Fruit fly (Drosophila melanogaster) whole organism, embryonic: ENCODE results near the gene CG6689.

Experiments used
- Ada2b ChIP-seq: fragments of 200-800 bp; sonication (Bioruptor generic); IDR thresholded peaks from 2 replicates; pipeline ENCODE4 v1.3.6; 2022; ENCODE audit warnings: missing biosample characterization, missing genetic modification characterization
- CG10267 ChIP-seq: fragments of 200-800 bp; sonication (Bioruptor generic); optimal IDR thresholded peaks from 2 replicates; lab custom pipeline; 2018; ENCODE audit warnings: missing biosample characterization, mild to moderate bottlenecking, missing genetic modification characterization, moderate library complexity
- CG10321 ChIP-seq: fragments of 200-800 bp; sonication (Bioruptor generic); IDR thresholded peaks from 2 replicates; pipeline ENCODE4 v1.3.6; 2022; ENCODE audit warnings: missing biosample characterization, missing genetic modification characterization
- CG10979 ChIP-seq: fragments of 200-800 bp; sonication (Bioruptor generic); optimal IDR thresholded peaks from 2 replicates; lab custom pipeline; 2018; ENCODE audit warnings: missing biosample characterization, mild to moderate bottlenecking, missing genetic modification characterization, moderate library complexity
- CG11695 ChIP-seq: fragments of 200-800 bp; sonication (Bioruptor generic); IDR thresholded peaks from 3 replicates; pipeline ENCODE4 v1.3.6; 2022; ENCODE audit warnings: missing biosample characterization, missing genetic modification characterization
- CG12391 ChIP-seq: fragments of 200-800 bp; sonication (Bioruptor generic); optimal IDR thresholded peaks from 3 replicates; lab custom pipeline; 2018; ENCODE audit warnings: missing biosample characterization, mild to moderate bottlenecking, missing genetic modification characterization, moderate library complexity
- CG12769 ChIP-seq: fragments of 200-800 bp; sonication (Bioruptor generic); optimal IDR thresholded peaks from 2 replicates; lab custom pipeline; 2019; ENCODE audit warnings: missing biosample characterization, mild to moderate bottlenecking, missing genetic modification characterization, moderate library complexity
- CG13424 ChIP-seq: fragments of 200-800 bp; sonication (Bioruptor generic); optimal IDR thresholded peaks from 2 replicates; lab custom pipeline; 2019; ENCODE audit warnings: missing biosample characterization, mild to moderate bottlenecking, missing genetic modification characterization, moderate library complexity
- CG15514 ChIP-seq: fragments of 200-800 bp; sonication (Bioruptor generic); optimal IDR thresholded peaks from 3 replicates; lab custom pipeline; 2017; ENCODE audit warnings: missing biosample characterization, missing genetic modification characterization, mild to moderate bottlenecking, moderate library complexity, missing genetic modification reagents
- CG32767 ChIP-seq: fragments of 200-800 bp; sonication (Bioruptor generic); IDR thresholded peaks from 2 replicates; pipeline ENCODE4 v1.3.6; 2022; ENCODE audit warnings: missing biosample characterization, missing genetic modification characterization
- CG3281 ChIP-seq: fragments of 200-800 bp; sonication (Bioruptor generic); optimal IDR thresholded peaks from 3 replicates; lab custom pipeline; 2017; ENCODE audit warnings: missing biosample characterization, mild to moderate bottlenecking, missing genetic modification characterization
- CG3847 ChIP-seq: fragments of 200-800 bp; sonication (Bioruptor generic); IDR thresholded peaks from 2 replicates; pipeline ENCODE4 v1.3.6; 2022; ENCODE audit warnings: missing biosample characterization, missing genetic modification characterization
- CG43689 ChIP-seq: fragments of 200-800 bp; sonication (Bioruptor generic); IDR thresholded peaks from 2 replicates; pipeline ENCODE4 v1.3.6; 2022; ENCODE audit warnings: missing biosample characterization, missing genetic modification characterization
- CG6689 ChIP-seq: fragments of 200-800 bp; sonication (Bioruptor generic); IDR thresholded peaks from 2 replicates; pipeline ENCODE4 v1.3.6; 2022; ENCODE audit warnings: missing biosample characterization, missing genetic modification characterization
- CG9727 ChIP-seq: fragments of 200-800 bp; sonication (Bioruptor generic); optimal IDR thresholded peaks from 3 replicates; lab custom pipeline; 2017; ENCODE audit warnings: missing biosample characterization, mild to moderate bottlenecking, missing genetic modification characterization
- CkIIα-i1 ChIP-seq: fragments of 200-800 bp; sonication (Bioruptor generic); IDR thresholded peaks from 2 replicates; pipeline ENCODE4 v1.3.6; 2022; ENCODE audit warnings: missing biosample characterization, missing genetic modification characterization
- CoRest ChIP-seq: fragments of 200-800 bp; sonication (Bioruptor generic); optimal IDR thresholded peaks from 3 replicates; lab custom pipeline; 2018; ENCODE audit warnings: missing biosample characterization, mild to moderate bottlenecking, missing genetic modification characterization, moderate library complexity
- D ChIP-seq, 2 experiments: fragments of 200-800 bp in 1 of 2; fragments of >200 bp in 1 of 2; sonication (Bioruptor generic) in 1 of 2; optimal IDR thresholded peaks; 2 replicates in 1 of 2; 3 replicates in 1 of 2; lab custom pipeline; 2017; ENCODE audit warnings: mild to moderate bottlenecking in 1 of 2, missing biosample characterization in 1 of 2, missing genetic modification characterization in 1 of 2, missing genetic modification reagents in 1 of 2
- D19B ChIP-seq: fragments of 200-800 bp; sonication (Bioruptor generic); optimal IDR thresholded peaks from 2 replicates; lab custom pipeline; 2017; ENCODE audit warnings: missing biosample characterization, mild to moderate bottlenecking, missing genetic modification characterization
- Dbx ChIP-seq: fragments of 200-800 bp; sonication (Bioruptor generic); IDR thresholded peaks from 3 replicates; pipeline ENCODE4 v1.3.6; 2022; ENCODE audit warnings: missing biosample characterization, missing genetic modification characterization
- Gug ChIP-seq: fragments of 200-800 bp; sonication (Bioruptor generic); IDR thresholded peaks from 4 replicates; pipeline ENCODE4 v1.3.6; 2022; ENCODE audit warnings: missing biosample characterization, missing genetic modification characterization
- HmgZ ChIP-seq: fragments of 200-800 bp; sonication (Bioruptor generic); optimal IDR thresholded peaks from 2 replicates; lab custom pipeline; 2018; ENCODE audit warnings: missing biosample characterization, mild to moderate bottlenecking, missing genetic modification characterization
- Hmr ChIP-seq: fragments of 200-800 bp; sonication (Bioruptor generic); optimal IDR thresholded peaks from 3 replicates; lab custom pipeline; 2017; ENCODE audit warnings: mild to moderate bottlenecking, missing biosample characterization, missing genetic modification reagents, missing genetic modification characterization
- Hr51 ChIP-seq, 2 experiments: fragments of 200-800 bp; sonication (Bioruptor generic); optimal IDR thresholded peaks; 2 replicates in 1 of 2; 3 replicates in 1 of 2; lab custom pipeline; 2016 to 2018; ENCODE audit warnings: missing biosample characterization in 2 of 2, missing genetic modification characterization in 2 of 2, mild to moderate bottlenecking in 1 of 2, moderate library complexity in 1 of 2
- Hr78 ChIP-seq, 2 experiments: fragments of 200-800 bp in 1 of 2; fragments of >200 bp in 1 of 2; sonication (Bioruptor generic) in 1 of 2; optimal IDR thresholded peaks; 2 replicates each; lab custom pipeline; 2017 to 2019; ENCODE audit warnings: missing biosample characterization in 2 of 2, missing genetic modification characterization in 2 of 2, mild to moderate bottlenecking in 1 of 2, moderate library complexity in 1 of 2
- PHDP ChIP-seq: fragments of 200-800 bp; sonication (Bioruptor generic); optimal IDR thresholded peaks from 3 replicates; lab custom pipeline; 2018; ENCODE audit warnings: missing biosample characterization, mild to moderate bottlenecking, missing genetic modification characterization, moderate library complexity
- Ptx1 ChIP-seq: fragments of 200-800 bp; sonication (Bioruptor generic); IDR thresholded peaks from 2 replicates; pipeline ENCODE4 v1.3.6; 2022; ENCODE audit warnings: missing biosample characterization, missing genetic modification characterization
- Side ChIP-seq: fragments of 200-800 bp; sonication (Bioruptor generic); optimal IDR thresholded peaks from 2 replicates; lab custom pipeline; 2016; ENCODE audit warnings: missing biosample characterization, missing genetic modification characterization
- bsh ChIP-seq, 2 experiments: fragments of 200-800 bp; sonication (Bioruptor generic); optimal IDR thresholded peaks; 2 replicates each; lab custom pipeline; 2017 to 2018; ENCODE audit warnings: mild to moderate bottlenecking in 2 of 2, missing biosample characterization in 2 of 2, missing genetic modification characterization in 2 of 2, moderate library complexity in 1 of 2
- cad ChIP-seq: fragments of >200 bp; optimal IDR thresholded peaks from 2 replicates; lab custom pipeline; 2017; ENCODE audit warnings: missing biosample characterization, missing genetic modification characterization
- dan ChIP-seq: fragments of 200-800 bp; sonication (Bioruptor generic); IDR thresholded peaks from 2 replicates; pipeline ENCODE4 v1.3.6; 2022; ENCODE audit warnings: missing biosample characterization, missing genetic modification characterization
- disco-r ChIP-seq: fragments of 200-800 bp; sonication (Bioruptor generic); optimal IDR thresholded peaks from 2 replicates; lab custom pipeline; 2016; ENCODE audit warnings: missing biosample characterization, missing genetic modification characterization
- dmrt11E ChIP-seq: fragments of 200-800 bp; sonication (Bioruptor generic); optimal IDR thresholded peaks from 3 replicates; lab custom pipeline; 2018; ENCODE audit warnings: missing biosample characterization, mild to moderate bottlenecking, missing genetic modification characterization, moderate library complexity
- eve ChIP-seq, 2 experiments: fragments of >200 bp; optimal IDR thresholded peaks; 2 replicates each; lab custom pipeline; 2017; ENCODE audit warnings: missing biosample characterization in 2 of 2, missing genetic modification characterization in 2 of 2
- fd96Cb ChIP-seq: fragments of 200-800 bp; sonication (Bioruptor generic); optimal IDR thresholded peaks from 2 replicates; lab custom pipeline; 2018; ENCODE audit warnings: missing biosample characterization, mild to moderate bottlenecking, missing genetic modification characterization, moderate library complexity
- gem ChIP-seq: fragments of 200-800 bp; sonication (Bioruptor generic); optimal IDR thresholded peaks from 2 replicates; lab custom pipeline; 2019; ENCODE audit warnings: missing biosample characterization, mild to moderate bottlenecking, missing genetic modification characterization, moderate library complexity
- gfzf ChIP-seq: fragments of 200-800 bp; sonication (Bioruptor generic); optimal IDR thresholded peaks from 2 replicates; lab custom pipeline; 2016; ENCODE audit warnings: missing biosample characterization, mild to moderate bottlenecking, missing genetic modification characterization, moderate library complexity
- grau ChIP-seq: fragments of 200-800 bp; optimal IDR thresholded peaks from 3 replicates; lab custom pipeline; 2019; ENCODE audit warnings: missing biosample characterization, mild to moderate bottlenecking, missing genetic modification characterization, moderate library complexity
- gt ChIP-seq: fragments of 200-800 bp; sonication (Bioruptor generic); IDR thresholded peaks from 2 replicates; pipeline ENCODE4 v1.3.6; 2022; ENCODE audit warnings: missing biosample characterization, missing genetic modification characterization
- jing ChIP-seq: fragments of 200-800 bp; sonication (Bioruptor generic); optimal IDR thresholded peaks from 2 replicates; lab custom pipeline; 2018; ENCODE audit warnings: missing biosample characterization, mild to moderate bottlenecking, missing genetic modification characterization
- kay ChIP-seq: fragments of 200-800 bp; sonication (Bioruptor generic); optimal IDR thresholded peaks from 2 replicates; lab custom pipeline; 2016; ENCODE audit warnings: missing biosample characterization, missing genetic modification characterization
- odd ChIP-seq: fragments of 200-800 bp; sonication (Bioruptor generic); optimal IDR thresholded peaks from 2 replicates; lab custom pipeline; 2017; ENCODE audit warnings: missing biosample characterization, mild to moderate bottlenecking, missing genetic modification characterization
- pho ChIP-seq: fragments of 200-800 bp; sonication (Bioruptor generic); optimal IDR thresholded peaks from 2 replicates; lab custom pipeline; 2016; ENCODE audit warnings: missing biosample characterization, missing genetic modification characterization
- scrt ChIP-seq: fragments of 200-800 bp; sonication (Bioruptor generic); optimal IDR thresholded peaks from 2 replicates; lab custom pipeline; 2018; ENCODE audit warnings: missing biosample characterization, mild to moderate bottlenecking, missing genetic modification characterization, moderate library complexity
- sisA ChIP-seq: fragments of 200-800 bp; sonication (Bioruptor generic); IDR thresholded peaks from 2 replicates; pipeline ENCODE4 v1.3.6; 2022; ENCODE audit warnings: missing biosample characterization, missing genetic modification characterization
- tap ChIP-seq: fragments of 200-800 bp; optimal IDR thresholded peaks from 3 replicates; lab custom pipeline; 2019; ENCODE audit warnings: missing biosample characterization, mild to moderate bottlenecking, missing genetic modification characterization, moderate library complexity
- tgo ChIP-seq: fragments of 200-800 bp; sonication (Bioruptor generic); IDR thresholded peaks from 3 replicates; pipeline ENCODE4 v1.3.6; 2022; ENCODE audit warnings: missing biosample characterization, missing genetic modification characterization
- tio ChIP-seq: fragments of 200-800 bp; sonication (Bioruptor generic); optimal IDR thresholded peaks from 2 replicates; lab custom pipeline; 2017; ENCODE audit warnings: missing biosample characterization, missing genetic modification characterization, inconsistent platforms
- vvl ChIP-seq: fragments of 200-800 bp; sonication (Bioruptor generic); IDR thresholded peaks from 2 replicates; pipeline ENCODE4 v1.3.6; 2022; ENCODE audit warnings: missing biosample characterization, missing genetic modification characterization

Gene CG6689

dm6 chr3R:11200885-11201421 is 18.9 kb downstream of the CG6689 start (continued):
- TF ChIP-seq Hmr (GFP tag; lab: Kevin White, UChicago) (peak; percentile 70), CG10979 (tag; lab: Kevin White, UChicago) (peak; percentile 18), bsh (GFP tag; optimal IDR thresholded peaks at IDR 0.05; lab: Kevin White, UChicago) (peak in 1 of 2 experiments; percentile 44), dmrt11E (tag; lab: Kevin White, UChicago) (no peak), Hr78 (GFP tag; optimal IDR thresholded peaks at IDR 0.05; lab: Kevin White, UChicago) (peak in 1 of 2 experiments; percentile 64), tgo (peak; percentile 61; the same call in 2 of the 3 replicates), gfzf (GFP tag; lab: Kevin White, UChicago) (no peak), CG43689 (GFP tag; lab: Robert Waterston, UW) (0 out of 2 replicates have a peak, but pooled peaks have one; percentile 33), sisA (peak; percentile 55), CG3847 (GFP tag; lab: Robert Waterston, UW) (peak; percentile 40), gem (tag; lab: Kevin White, UChicago) (peak; percentile 82), scrt (GFP tag; lab: Kevin White, UChicago) (peak; percentile 63), Ptx1 (GFP tag; lab: Robert Waterston, UW) (peak; percentile 66), CoRest (tag; lab: Kevin White, UChicago) (peak; percentile 62), tio (GFP tag; lab: Kevin White, UChicago) (peak; percentile 55), eve (GFP tag; optimal IDR thresholded peaks at IDR 0.05; lab: Kevin White, UChicago) (no peak), grau (peak; percentile 79), CG3281 (GFP tag; lab: Kevin White, UChicago) (peak; percentile 63), HmgZ (tag; lab: Kevin White, UChicago) (peak; percentile 26), CG12391 (peak; percentile 60), Side (no peak), odd (GFP tag; lab: Kevin White, UChicago) (peak; percentile 43), CG15514 (GFP tag; lab: Kevin White, UChicago) (peak; percentile 54), Gug (GFP tag; lab: Robert Waterston, UW) (peak; percentile 33; the same call in 1 of the 4 replicates), CG32767 (GFP tag; lab: Robert Waterston, UW) (peak; percentile 46; the same call in 1 of the 2 replicates), CG12769 (tag; lab: Kevin White, UChicago) (peak; percentile 48), fd96Cb (tag; lab: Kevin White, UChicago) (peak; percentile 49), Hr51 (GFP tag; optimal IDR thresholded peaks at IDR 0.05; lab: Kevin White, UChicago) (peak in 1 of 2 experiments; percentile 77), tap (tag; lab: Kevin White, UChicago) (peak; percentile 47), cad (no peak), Dbx (peak; percentile 35; the same call in 1 of the 3 replicates), CG10267 (tag; lab: Kevin White, UChicago) (peak; percentile 15), pho (GFP tag; lab: Kevin White, UChicago) (no peak), jing (GFP tag; lab: Kevin White, UChicago) (no peak), dan (no peak), CG6689 (GFP tag; lab: Robert Waterston, UW) (peak; percentile 56), CG10321 (GFP tag; lab: Robert Waterston, UW) (no peak), gt (GFP tag; lab: Robert Waterston, UW) (no peak), D (optimal IDR thresholded peaks at IDR 0.05; lab: Kevin White, UChicago) (no peak), D (GFP tag; optimal IDR thresholded peaks at IDR 0.05; lab: Kevin White, UChicago) (no peak), PHDP (tag; lab: Kevin White, UChicago) (peak; percentile 66), vvl (GFP tag; lab: Robert Waterston, UW) (peak; percentile 68), CG11695 (peak; percentile 52; the same call in 1 of the 3 replicates), CG13424 (tag; lab: Kevin White, UChicago) (peak; percentile 53), kay (GFP tag; lab: Kevin White, UChicago) (peak; percentile 53), CG9727 (GFP tag; lab: Kevin White, UChicago) (peak; percentile 60), CkIIα-i1 (no peak), D19B (GFP tag; lab: Kevin White, UChicago) (peak; percentile 100), Ada2b (peak; percentile 57), disco-r (no peak)
